Fruit fly (Drosophila melanogaster) whole organism, embryonic: ENCODE data around the gene CG7071.

Experiments used
- Aef1 ChIP-seq: fragments of 200-800 bp; sonication (Bioruptor generic); IDR thresholded peaks from 3 replicates; pipeline ENCODE4 v1.3.6; 2022; ENCODE audit warnings: missing biosample characterization, missing genetic modification characterization
- Atf3 ChIP-seq: fragments of 200-800 bp; sonication (Bioruptor generic); optimal IDR thresholded peaks from 3 replicates; lab custom pipeline; 2016; ENCODE audit warnings: missing biosample characterization, missing genetic modification characterization
- Bteb2 ChIP-seq: fragments of 200-800 bp; sonication (Bioruptor generic); optimal IDR thresholded peaks from 2 replicates; lab custom pipeline; 2016; ENCODE audit warnings: missing biosample characterization, missing genetic modification characterization
- CG11247 ChIP-seq: fragments of 200-800 bp; sonication (Bioruptor generic); IDR thresholded peaks from 2 replicates; pipeline ENCODE4 v1.3.6; 2022; ENCODE audit warnings: missing biosample characterization, missing genetic modification characterization
- CG14965 ChIP-seq: fragments of 200-800 bp; sonication (Bioruptor generic); optimal IDR thresholded peaks from 2 replicates; lab custom pipeline; 2016; ENCODE audit warnings: missing biosample characterization, missing genetic modification characterization, borderline replicate concordance
- CG1792 ChIP-seq: fragments of 200-800 bp; sonication (Bioruptor generic); optimal IDR thresholded peaks from 2 replicates; lab custom pipeline; 2016; ENCODE audit warnings: missing biosample characterization, missing genetic modification characterization
- CG18011 ChIP-seq: fragments of 200-800 bp; sonication (Bioruptor generic); optimal IDR thresholded peaks from 2 replicates; lab custom pipeline; 2017; ENCODE audit warnings: missing biosample characterization, missing genetic modification characterization, mild to moderate bottlenecking, moderate library complexity, missing genotype
- CG18262 ChIP-seq: fragments of 200-800 bp; optimal IDR thresholded peaks from 3 replicates; lab custom pipeline; 2019; ENCODE audit warnings: missing biosample characterization, mild to moderate bottlenecking, missing genetic modification characterization, moderate library complexity
- CG2889 ChIP-seq: fragments of 200-800 bp; sonication (Bioruptor generic); IDR thresholded peaks from 3 replicates; pipeline ENCODE4 v1.3.6; 2022; ENCODE audit warnings: missing biosample characterization, missing genetic modification characterization
- CG31224 ChIP-seq: fragments of 200-800 bp; sonication (Bioruptor generic); IDR thresholded peaks from 2 replicates; pipeline ENCODE4 v1.3.6; 2022; ENCODE audit warnings: missing biosample characterization, missing genetic modification characterization
- CG33557 ChIP-seq: fragments of 200-800 bp; sonication (Bioruptor generic); optimal IDR thresholded peaks from 2 replicates; lab custom pipeline; 2019; ENCODE audit warnings: missing biosample characterization, mild to moderate bottlenecking, missing genetic modification characterization, moderate library complexity
- CG4360 ChIP-seq: fragments of 200-800 bp; sonication (Bioruptor generic); IDR thresholded peaks from 2 replicates; pipeline ENCODE4 v1.3.6; 2022; ENCODE audit warnings: missing biosample characterization, missing genetic modification characterization
- CG7556 ChIP-seq: fragments of 200-800 bp; sonication (Bioruptor generic); optimal IDR thresholded peaks from 2 replicates; lab custom pipeline; 2017; ENCODE audit warnings: missing biosample characterization, mild to moderate bottlenecking, missing genetic modification characterization
- CG7987 ChIP-seq: fragments of 200-800 bp; sonication (Bioruptor generic); optimal IDR thresholded peaks from 2 replicates; lab custom pipeline; 2018; ENCODE audit warnings: missing biosample characterization, mild to moderate bottlenecking, missing genetic modification characterization, moderate library complexity
- CG9876 ChIP-seq: fragments of 200-800 bp; sonication (Bioruptor generic); optimal IDR thresholded peaks from 2 replicates; lab custom pipeline; 2016; ENCODE audit warnings: missing biosample characterization, missing genetic modification characterization
- Chrac-16 ChIP-seq: fragments of 200-800 bp; sonication (Bioruptor generic); optimal IDR thresholded peaks from 3 replicates; lab custom pipeline; 2016; ENCODE audit warnings: missing biosample characterization, missing genetic modification characterization
- CoRest ChIP-seq: fragments of 200-800 bp; sonication (Bioruptor generic); optimal IDR thresholded peaks from 3 replicates; lab custom pipeline; 2018; ENCODE audit warnings: missing biosample characterization, mild to moderate bottlenecking, missing genetic modification characterization, moderate library complexity
- Dad ChIP-seq: fragments of 200-800 bp; sonication (Bioruptor generic); optimal IDR thresholded peaks from 3 replicates; lab custom pipeline; 2016; ENCODE audit warnings: missing biosample characterization, missing genetic modification characterization
- Deaf1 ChIP-seq: fragments of 200-800 bp; optimal IDR thresholded peaks from 3 replicates; lab custom pipeline; 2019; ENCODE audit warnings: missing biosample characterization, mild to moderate bottlenecking, missing genetic modification characterization, moderate library complexity
- Dp ChIP-seq: fragments of 200-800 bp; sonication (Bioruptor generic); optimal IDR thresholded peaks from 2 replicates; lab custom pipeline; 2018; ENCODE audit warnings: missing biosample characterization, mild to moderate bottlenecking, missing genetic modification characterization, moderate library complexity
- E2f1 ChIP-seq: fragments of 200-800 bp; sonication (Bioruptor generic); IDR thresholded peaks from 2 replicates; pipeline ENCODE4 v1.3.6; 2022; ENCODE audit warnings: missing biosample characterization, missing genetic modification characterization
- Fer1 ChIP-seq: fragments of 200-800 bp; sonication (Bioruptor generic); optimal IDR thresholded peaks from 2 replicates; lab custom pipeline; 2017; ENCODE audit warnings: missing biosample characterization, mild to moderate bottlenecking, missing genetic modification characterization
- HLHmδ ChIP-seq: fragments of 200-800 bp; sonication (Bioruptor generic); optimal IDR thresholded peaks from 2 replicates; lab custom pipeline; 2018; ENCODE audit warnings: missing biosample characterization, mild to moderate bottlenecking, missing genetic modification characterization, moderate library complexity
- HmgZ ChIP-seq: fragments of 200-800 bp; sonication (Bioruptor generic); optimal IDR thresholded peaks from 2 replicates; lab custom pipeline; 2018; ENCODE audit warnings: missing biosample characterization, mild to moderate bottlenecking, missing genetic modification characterization
- Max ChIP-seq: fragments of 200-800 bp; sonication (Bioruptor generic); optimal IDR thresholded peaks from 2 replicates; lab custom pipeline; 2016; ENCODE audit warnings: missing biosample characterization, mild to moderate bottlenecking, missing genetic modification characterization
- NC2α ChIP-seq: fragments of 200-800 bp; sonication (Bioruptor generic); optimal IDR thresholded peaks from 2 replicates; lab custom pipeline; 2016; ENCODE audit warnings: missing biosample characterization, missing genetic modification characterization
- NfI ChIP-seq: fragments of 200-800 bp; sonication (Bioruptor generic); optimal IDR thresholded peaks from 3 replicates; lab custom pipeline; 2018; ENCODE audit warnings: missing biosample characterization, mild to moderate bottlenecking, missing genetic modification characterization, moderate library complexity
- Side ChIP-seq: fragments of 200-800 bp; sonication (Bioruptor generic); optimal IDR thresholded peaks from 2 replicates; lab custom pipeline; 2016; ENCODE audit warnings: missing biosample characterization, missing genetic modification characterization
- TFAM ChIP-seq: fragments of 200-800 bp; sonication (Bioruptor generic); optimal IDR thresholded peaks from 2 replicates; lab custom pipeline; 2017; ENCODE audit warnings: missing biosample characterization, missing genetic modification characterization, inconsistent platforms
- Usf ChIP-seq: fragments of 200-800 bp; sonication (Bioruptor generic); optimal IDR thresholded peaks from 2 replicates; lab custom pipeline; 2017; ENCODE audit warnings: missing genotype, missing biosample characterization, missing genetic modification characterization
- chif ChIP-seq, 2 experiments: fragments of 200-800 bp; sonication (Bioruptor generic); optimal IDR thresholded peaks; 3 replicates each; lab custom pipeline; 2016; ENCODE audit warnings: missing biosample characterization in 2 of 2, missing genetic modification characterization in 2 of 2
- crp ChIP-seq, 2 experiments: fragments of 200-800 bp; sonication (Bioruptor generic); optimal IDR thresholded peaks; 2 replicates in 1 of 2; 3 replicates in 1 of 2; lab custom pipeline; 2017; ENCODE audit warnings: missing biosample characterization in 2 of 2, missing genetic modification characterization in 2 of 2, mild to moderate bottlenecking in 1 of 2, moderate library complexity in 1 of 2
- cwo ChIP-seq: fragments of 200-800 bp; sonication (Bioruptor generic); optimal IDR thresholded peaks from 3 replicates; lab custom pipeline; 2017; ENCODE audit warnings: missing biosample characterization, missing genetic modification characterization, mild to moderate bottlenecking, moderate library complexity, missing genetic modification reagents
- da ChIP-seq: fragments of 200-800 bp; sonication (Bioruptor generic); optimal IDR thresholded peaks from 2 replicates; lab custom pipeline; 2016; ENCODE audit warnings: missing biosample characterization, missing genetic modification characterization
- dmrt99B ChIP-seq: fragments of 200-800 bp; sonication (Bioruptor generic); optimal IDR thresholded peaks from 2 replicates; lab custom pipeline; 2018; ENCODE audit warnings: missing biosample characterization, mild to moderate bottlenecking, missing genetic modification characterization, moderate library complexity
- exex ChIP-seq: fragments of 200-800 bp; sonication (Bioruptor generic); optimal IDR thresholded peaks from 4 replicates; lab custom pipeline; 2018; ENCODE audit warnings: missing biosample characterization, mild to moderate bottlenecking, missing genetic modification characterization, moderate library complexity
- gce ChIP-seq: fragments of 200-800 bp; sonication (Bioruptor generic); IDR thresholded peaks from 3 replicates; pipeline ENCODE4 v1.3.6; 2022; ENCODE audit warnings: missing biosample characterization, missing genetic modification characterization
- gsb ChIP-seq: fragments of 200-800 bp; sonication (Bioruptor generic); IDR thresholded peaks from 2 replicates; pipeline ENCODE4 v1.3.6; 2022; ENCODE audit warnings: missing biosample characterization, missing genetic modification characterization
- gsb-n ChIP-seq: fragments of 200-800 bp; sonication (Bioruptor generic); optimal IDR thresholded peaks from 3 replicates; lab custom pipeline; 2018; ENCODE audit warnings: missing biosample characterization, mild to moderate bottlenecking, missing genetic modification characterization
- nerfin-1 ChIP-seq: fragments of 200-800 bp; sonication (Bioruptor generic); optimal IDR thresholded peaks from 3 replicates; lab custom pipeline; 2019; ENCODE audit warnings: missing biosample characterization, mild to moderate bottlenecking, missing genetic modification characterization, moderate library complexity
- nom ChIP-seq: fragments of 200-800 bp; sonication (Bioruptor generic); optimal IDR thresholded peaks from 2 replicates; lab custom pipeline; 2017; ENCODE audit warnings: missing biosample characterization, missing genetic modification characterization, mild to moderate bottlenecking, moderate library complexity, missing genetic modification reagents
- onecut ChIP-seq: fragments of 200-800 bp; sonication (Bioruptor generic); IDR thresholded peaks from 2 replicates; pipeline ENCODE4 v1.3.6; 2022; ENCODE audit warnings: missing biosample characterization, missing genetic modification characterization
- rib ChIP-seq: fragments of 200-800 bp; sonication (Bioruptor generic); IDR thresholded peaks from 2 replicates; pipeline ENCODE4 v1.3.6; 2022; ENCODE audit warnings: missing biosample characterization, missing genetic modification characterization
- sc ChIP-seq, 3 experiments: fragments of >200 bp in 2 of 3; fragments of 200-800 bp in 1 of 3; sonication (Bioruptor generic) in 1 of 3; optimal IDR thresholded peaks; 2 replicates in 2 of 3; 3 replicates in 1 of 3; lab custom pipeline; 2017; ENCODE audit warnings: mild to moderate bottlenecking in 1 of 3, missing biosample characterization in 1 of 3, missing genetic modification characterization in 1 of 3, missing genetic modification reagents in 1 of 3
- schlank ChIP-seq: fragments of 200-800 bp; sonication (Bioruptor generic); optimal IDR thresholded peaks from 2 replicates; lab custom pipeline; 2018; ENCODE audit warnings: missing biosample characterization, mild to moderate bottlenecking, missing genetic modification characterization
- sim ChIP-seq: fragments of 200-800 bp; sonication (Bioruptor generic); IDR thresholded peaks from 2 replicates; pipeline ENCODE4 v1.3.6; 2022; ENCODE audit warnings: missing biosample characterization, missing genetic modification characterization
- stc ChIP-seq: fragments of 200-800 bp; sonication (Bioruptor generic); IDR thresholded peaks from 2 replicates; pipeline ENCODE4 v1.3.6; 2022; ENCODE audit warnings: missing biosample characterization, missing genetic modification characterization
- tap ChIP-seq: fragments of 200-800 bp; optimal IDR thresholded peaks from 3 replicates; lab custom pipeline; 2019; ENCODE audit warnings: missing biosample characterization, mild to moderate bottlenecking, missing genetic modification characterization, moderate library complexity
- tgo ChIP-seq: fragments of 200-800 bp; sonication (Bioruptor generic); IDR thresholded peaks from 3 replicates; pipeline ENCODE4 v1.3.6; 2022; ENCODE audit warnings: missing biosample characterization, missing genetic modification characterization
- trem ChIP-seq: fragments of 200-800 bp; optimal IDR thresholded peaks from 3 replicates; lab custom pipeline; 2019; ENCODE audit warnings: missing biosample characterization, mild to moderate bottlenecking, missing genetic modification characterization, moderate library complexity

CG7071 gene

dm6 chr3R:22358810-22359209 lies 3.6 kb upstream of the CG7071 start (continued):
- TF ChIP-seq CG18011 (GFP tag; lab: Kevin White, UChicago) (no peak), gsb (GFP tag; lab: Robert Waterston, UW) (peak; percentile 49), HLHmδ (no peak), Deaf1 (peak; percentile 17), chif (GFP tag; optimal IDR thresholded peaks at IDR 0.05; lab: Kevin White, UChicago) (peak; percentile 52 to 60), CG14965 (peak; percentile 29), cwo (peak; percentile 54), nerfin-1 (tag; lab: Kevin White, UChicago) (peak; percentile 69), rib (GFP tag; lab: Robert Waterston, UW) (no peak), CG2889 (GFP tag; lab: Robert Waterston, UW) (peak; percentile 49; the same call in 1 of the 3 replicates), sc (optimal IDR thresholded peaks at IDR 0.05; lab: Kevin White, UChicago) (no peak), sc (GFP tag; optimal IDR thresholded peaks at IDR 0.05; lab: Kevin White, UChicago) (peak; percentile 89), Bteb2 (GFP tag; lab: Kevin White, UChicago) (peak; percentile 36), CG7556 (peak; percentile 67), tgo (GFP tag; lab: Robert Waterston, UW) (peak; percentile 75), Aef1 (peak; percentile 47; the same call in 1 of the 3 replicates), NfI (GFP tag; lab: Kevin White, UChicago) (peak; percentile 53), Usf (GFP tag; lab: Kevin White, UChicago) (no peak), TFAM (GFP tag; lab: Kevin White, UChicago) (peak; percentile 17), Atf3 (GFP tag; lab: Kevin White, UChicago) (peak; percentile 33), gsb-n (peak; percentile 74), CG18262 (peak; percentile 78), CG7987 (GFP tag; lab: Kevin White, UChicago) (peak; percentile 82), sim (GFP tag; lab: Robert Waterston, UW) (peak; percentile 69), Max (GFP tag; lab: Kevin White, UChicago) (peak; percentile 77), Fer1 (peak; percentile 40), Chrac-16 (GFP tag; lab: Kevin White, UChicago) (peak; percentile 32), HmgZ (tag; lab: Kevin White, UChicago) (peak; percentile 33), trem (peak; percentile 52), crp (GFP tag; optimal IDR thresholded peaks at IDR 0.05; lab: Kevin White, UChicago) (peak in 1 of 2 experiments; percentile 18), tap (peak; percentile 73), gce (GFP tag; lab: Robert Waterston, UW) (peak; percentile 23; the same call in 1 of the 3 replicates), CG1792 (peak; percentile 73), onecut (peak; percentile 38), E2f1 (GFP tag; lab: Robert Waterston, UW) (peak; percentile 63), CoRest (tag; lab: Kevin White, UChicago) (peak; percentile 68), CG31224 (GFP tag; lab: Robert Waterston, UW) (peak; percentile 32; the same call in 1 of the 2 replicates), CG11247 (GFP tag; lab: Robert Waterston, UW) (peak; percentile 77), Side (GFP tag; lab: Kevin White, UChicago) (peak; percentile 12), dmrt99B (tag; lab: Kevin White, UChicago) (peak; percentile 62), nom (GFP tag; lab: Kevin White, UChicago) (peak; percentile 44), Dp (no peak), schlank (tag; lab: Kevin White, UChicago) (no peak), stc (GFP tag; lab: Robert Waterston, UW) (peak; percentile 62), CG9876 (GFP tag; lab: Kevin White, UChicago) (peak; percentile 6), Dad (peak; percentile 29), exex (tag; lab: Kevin White, UChicago) (peak; percentile 41), CG4360 (GFP tag; lab: Robert Waterston, UW) (peak; percentile 61; the same call in 1 of the 2 replicates), NC2α (peak; percentile 55), da (GFP tag; lab: Kevin White, UChicago) (no peak), CG33557 (GFP tag; lab: Kevin White, UChicago) (peak; percentile 86)
